Worm (Caenorhabditis elegans): Measurements from ENCODE around the gene K02D10.3.

Gene K02D10.3

ce11 chrIII:8794793-8795192, 23.0 kb upstream of the K02D10.3 start (continued):
- TF ChIP-seq ceh-44 (GFP tag; IDR thresholded peaks at IDR 0.05) = no peak
- peak; percentile 49; the same call in 1 of the 2 replicates for TF ChIP-seq lin-1 (GFP tag; IDR thresholded peaks at IDR 0.05)
- TF ChIP-seq ceh-82 (tag; optimal IDR thresholded peaks at IDR 0.05) = no peak
- TF ChIP-seq nhr-42 (GFP tag; IDR thresholded peaks at IDR 0.05) = no peak
- TF ChIP-seq skn-1 (tag; optimal IDR thresholded peaks at IDR 0.05) = no peak
- no peak for TF ChIP-seq saeg-2 (GFP tag; IDR thresholded peaks at IDR 0.05)
- no peak for TF ChIP-seq zip-11 (GFP tag; IDR thresholded peaks at IDR 0.05)
- TF ChIP-seq nhr-10 (tag; optimal IDR thresholded peaks at IDR 0.05) = no peak
- TF ChIP-seq pha-4 (GFP tag; IDR thresholded peaks at IDR 0.05) = peak; percentile 58; the same call in 1 of the 2 replicates
- TF ChIP-seq pha-4 (tag; optimal IDR thresholded peaks at IDR 0.05) = peak; percentile 91
- TF ChIP-seq lin-13 (GFP tag; optimal IDR thresholded peaks at IDR 0.05) = peak; percentile 25
- peak in 1 of 2 experiments; percentile 55 for TF ChIP-seq hif-1 (tag; optimal IDR thresholded peaks at IDR 0.05)
- no peak for TF ChIP-seq spr-1 (tag; optimal IDR thresholded peaks at IDR 0.05)
- TF ChIP-seq ZK546.5 (tag; optimal IDR thresholded peaks at IDR 0.05) = no peak
- TF ChIP-seq ctbp-1 (GFP tag; IDR thresholded peaks at IDR 0.05) = peak; percentile 71; the same call in 1 of the 2 replicates
- TF ChIP-seq rbr-2 (tag; optimal IDR thresholded peaks at IDR 0.05) = peak; percentile 51
- no peak for TF ChIP-seq mdt-29 (GFP tag; IDR thresholded peaks at IDR 0.05)

- TF ChIP-seq hmg-1.1 (GFP tag; IDR thresholded peaks at IDR 0.05) (no peak), F49E8.2 (tag; optimal IDR thresholded peaks at IDR 0.05; ENCODE audit: borderline replicate concordance) (no peak), T26A8.4 (GFP tag; IDR thresholded peaks at IDR 0.05) (no peak), ZK337.2 (GFP tag; IDR thresholded peaks at IDR 0.05) (no peak), snpc-1.2 (GFP tag; IDR thresholded peaks at IDR 0.05) (no peak), daf-19 (GFP tag; conservative IDR thresholded peaks at IDR 0.05) (no peak), F44E2.7 (GFP tag; IDR thresholded peaks at IDR 0.05) (no peak), unc-62 (GFP tag; optimal IDR thresholded peaks at IDR 0.05 in 1 of 2) (peak in 1 of 2 experiments; percentile 69), unc-62 (tag; optimal IDR thresholded peaks at IDR 0.05) (no peak), mep-1 (tag; optimal IDR thresholded peaks at IDR 0.05) (no peak)
Measured at ce11 chrIII:8792251-8792650, 20.5 kb upstream of the K02D10.3 start, which contains the start of gene ztf-1. TSS of gene ztf-1 (minus strand) at chrIII:8792351.

- TF ChIP-seq fos-1 (tag; optimal IDR thresholded peaks at IDR 0.05) (no peak), ceh-62 (tag; optimal IDR thresholded peaks at IDR 0.05) (no peak), dpl-1 (GFP tag; optimal IDR thresholded peaks at IDR 0.05) (no peak), nhr-111 (GFP tag; optimal IDR thresholded peaks at IDR 0.05) (no peak), nhr-48 (tag; optimal IDR thresholded peaks at IDR 0.05) (no peak), tag-97 (GFP tag; IDR thresholded peaks at IDR 0.05) (no peak), zfp-3 (GFP tag; conservative IDR thresholded peaks at IDR 0.05) (no peak), jun-1 (tag; optimal IDR thresholded peaks at IDR 0.05) (no peak), F44E2.7 (GFP tag; IDR thresholded peaks at IDR 0.05) (no peak), T20F7.1 (GFP tag; optimal IDR thresholded peaks at IDR 0.05) (no peak), R02D3.7 (tag; optimal IDR thresholded peaks at IDR 0.05) (no peak)
Measured at ce11 chrIII:8791235-8791634, 19.5 kb upstream of the K02D10.3 start, which contains the start of the genes zfp-1 and F54F2.14. TSS of gene zfp-1 (plus strand) at chrIII:8791535. TSS of gene F54F2.14 (plus strand) at chrIII:8791546.

ce11 chrIII:8788690-8789089, 16.9 kb upstream of the K02D10.3 start:
- TF ChIP-seq fos-1 (tag; optimal IDR thresholded peaks at IDR 0.05) (no peak), set-16 (GFP tag; IDR thresholded peaks at IDR 0.05) (peak; percentile 36; the same call in 1 of the 2 replicates), lsy-2 (tag; optimal IDR thresholded peaks at IDR 0.05) (peak in 1 of 2 experiments; percentile 8), aha-1 (tag) (peak; percentile 84)

Data from whole organism, L4 larva.